Fruit fly (Drosophila melanogaster): ENCODE results near the gene CG9701.

CG9701 gene

DNA sequence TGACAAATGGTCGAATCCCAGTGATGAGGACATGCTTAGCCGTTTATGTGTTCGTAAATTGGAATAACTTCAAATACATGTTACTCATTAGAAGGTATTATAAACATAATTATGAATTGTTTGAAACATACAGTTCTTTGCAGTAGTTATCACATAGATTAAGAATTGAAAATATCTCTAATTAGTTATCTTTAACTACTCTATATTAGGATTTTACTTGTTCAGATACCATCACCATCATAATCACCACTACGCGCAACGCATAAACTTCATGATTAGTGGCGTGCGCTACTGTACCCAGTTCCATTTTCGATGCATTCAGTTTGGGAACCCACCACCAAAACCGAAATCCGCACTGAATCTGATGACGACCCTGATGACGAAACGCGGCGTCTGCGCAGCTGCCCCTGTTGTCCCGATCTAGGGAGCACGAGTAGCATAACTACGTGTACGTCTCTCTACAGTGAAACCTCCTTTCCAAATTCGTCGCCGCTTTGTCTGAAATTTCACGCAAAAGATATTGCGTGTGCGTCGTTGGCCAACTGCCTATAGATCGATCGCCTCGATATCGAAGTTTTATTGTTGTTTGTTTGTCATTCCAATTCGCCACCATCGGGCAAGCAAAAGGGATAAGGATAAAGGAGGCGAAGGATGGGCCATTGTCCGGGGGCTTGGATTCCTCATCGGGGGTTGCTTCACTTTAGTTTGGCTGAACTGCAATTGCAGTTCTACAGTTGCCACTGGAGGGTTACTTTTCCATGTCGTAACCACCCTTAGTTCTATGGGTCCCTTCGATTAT is 10.8 kb downstream of the CG9701 start (continued):
- TF ChIP-seq emc (GFP tag; optimal IDR thresholded peaks at IDR 0.05) (no peak), CG18476 (GFP tag; optimal IDR thresholded peaks at IDR 0.05) (no peak), psq (GFP tag; optimal IDR thresholded peaks at IDR 0.05) (no peak), odd (GFP tag; optimal IDR thresholded peaks at IDR 0.05) (no peak), D19A (tag; optimal IDR thresholded peaks at IDR 0.05) (peak; percentile 51), Hsf (GFP tag; optimal IDR thresholded peaks at IDR 0.05) (no peak), CG6272 (GFP tag; IDR thresholded peaks at IDR 0.05) (no peak), da (GFP tag; optimal IDR thresholded peaks at IDR 0.05) (no peak), nmo (GFP tag; optimal IDR thresholded peaks at IDR 0.05) (peak; percentile 52), Six4 (GFP tag; optimal IDR thresholded peaks at IDR 0.05) (peak; percentile 13), Drgx (GFP tag; IDR thresholded peaks at IDR 0.05) (no peak), CG17802 (tag; optimal IDR thresholded peaks at IDR 0.05) (no peak), Sry-β (GFP tag; optimal IDR thresholded peaks at IDR 0.05) (no peak), CG2678 (tag; optimal IDR thresholded peaks at IDR 0.05) (peak; percentile 36), ase (GFP tag; IDR thresholded peaks at IDR 0.05) (no peak), CG12769 (tag; optimal IDR thresholded peaks at IDR 0.05) (no peak), CG4424 (GFP tag; optimal IDR thresholded peaks at IDR 0.05) (peak; percentile 25), HHEX (GFP tag; optimal IDR thresholded peaks at IDR 0.05) (no peak), CG2889 (GFP tag; IDR thresholded peaks at IDR 0.05) (no peak), sisA (GFP tag; IDR thresholded peaks at IDR 0.05) (no peak), gcm2 (GFP tag; optimal IDR thresholded peaks at IDR 0.05) (no peak), exex (tag; optimal IDR thresholded peaks at IDR 0.05) (no peak), toy (GFP tag; IDR thresholded peaks at IDR 0.05) (no peak), fd64A (GFP tag; optimal IDR thresholded peaks at IDR 0.05) (peak; percentile 0), stwl (tag; optimal IDR thresholded peaks at IDR 0.05) (peak; percentile 2), CG12391 (tag; optimal IDR thresholded peaks at IDR 0.05) (peak; percentile 35), CG17361 (GFP tag; IDR thresholded peaks at IDR 0.05) (0 out of 3 replicates have a peak, but pooled peaks have one; percentile 37), CG9215 (GFP tag; IDR thresholded peaks at IDR 0.05) (no peak), CG14710 (tag; optimal IDR thresholded peaks at IDR 0.05) (peak; percentile 60), CG9437 (GFP tag; optimal IDR thresholded peaks at IDR 0.05) (no peak), CG3838 (GFP tag; optimal IDR thresholded peaks at IDR 0.05) (no peak), Sin3A (optimal IDR thresholded peaks at IDR 0.05) (no peak), Bgb (GFP tag; IDR thresholded peaks at IDR 0.05; ENCODE audit: partially characterized antibody) (no peak), CG14667 (GFP tag; IDR thresholded peaks at IDR 0.05) (no peak), CG17829 (tag; optimal IDR thresholded peaks at IDR 0.05) (peak; percentile 74), Ets97D (GFP tag; optimal IDR thresholded peaks at IDR 0.05) (no peak), Usf (GFP tag; optimal IDR thresholded peaks at IDR 0.05) (no peak), gro (GFP tag; optimal IDR thresholded peaks at IDR 0.05) (no peak), H2.0 (GFP tag; IDR thresholded peaks at IDR 0.05) (no peak), CG10431 (GFP tag; optimal IDR thresholded peaks at IDR 0.05) (no peak), CG10147 (GFP tag; optimal IDR thresholded peaks at IDR 0.05) (no peak), Hey (tag; optimal IDR thresholded peaks at IDR 0.05) (no peak), CG9609 (GFP tag; optimal IDR thresholded peaks at IDR 0.05) (no peak), so (GFP tag; IDR thresholded peaks at IDR 0.05) (no peak), Max (GFP tag; optimal IDR thresholded peaks at IDR 0.05) (no peak), NfI (GFP tag; optimal IDR thresholded peaks at IDR 0.05) (no peak), kni (GFP tag; optimal IDR thresholded peaks at IDR 0.05) (peak; percentile 27), Spps (tag; optimal IDR thresholded peaks at IDR 0.05) (peak; percentile 32), bsh (GFP tag; optimal IDR thresholded peaks at IDR 0.05) (peak in 1 of 2 experiments; percentile 19), jigr1 (GFP tag; IDR thresholded peaks at IDR 0.05) (no peak)
